Fruit fly (Drosophila melanogaster) whole organism, larva: ENCODE results near the gene Ctr1A.

Experiments
- noc ChIP-seq: fragments of 200-800 bp; sonication (Bioruptor generic); optimal IDR thresholded peaks from 3 replicates; lab custom pipeline; 2019; ENCODE audit warnings: missing biosample characterization, mild to moderate bottlenecking, missing genetic modification characterization, moderate library complexity

Gene Ctr1A

DNA sequence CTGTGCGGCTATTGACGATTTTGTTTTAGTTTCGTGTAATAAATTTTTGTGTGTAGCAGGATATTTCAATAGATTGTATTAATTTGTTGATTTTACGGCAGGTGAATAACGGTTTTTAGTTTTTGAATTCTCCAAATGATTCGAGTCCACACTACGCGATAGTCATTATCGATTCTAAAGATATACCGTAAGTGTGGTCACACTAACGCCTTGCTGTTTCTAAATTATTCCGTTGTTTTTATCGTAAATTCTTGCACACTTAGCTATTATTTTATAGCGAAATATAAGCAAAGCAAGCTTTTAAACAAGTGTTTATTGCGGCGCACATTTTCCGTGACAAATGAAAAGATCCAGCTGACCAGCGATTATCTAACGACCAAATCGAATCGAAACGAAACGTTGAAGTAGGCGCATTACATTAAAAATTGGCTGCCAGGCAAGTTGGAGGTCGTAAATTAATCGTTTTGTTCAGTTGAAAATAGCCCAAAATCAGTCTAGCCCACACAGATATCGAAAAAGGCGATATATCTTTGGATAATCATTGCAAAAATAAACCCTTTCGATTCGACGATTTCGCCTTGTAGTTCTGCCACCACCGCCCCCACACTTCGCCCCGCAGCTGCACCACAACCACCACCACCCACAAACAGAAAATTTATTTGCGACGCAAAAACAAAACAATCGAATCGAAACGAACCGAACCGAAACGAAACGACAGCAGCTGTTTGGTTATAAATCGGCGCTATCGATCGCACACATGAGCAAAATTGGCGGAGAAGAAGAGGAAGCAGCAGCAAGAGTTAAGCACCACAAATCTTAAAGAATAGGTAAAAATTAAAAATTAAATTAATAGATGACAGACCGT lies 22.4 kb downstream of the Ctr1A start, which contains the start of gene Pink1:
Gene Pink1, plus strand, starts transcription at position 164 of the 865 bp plus-strand sequence.
- no peak for TF ChIP-seq noc (tag; lab: Kevin White, UChicago)

- TF ChIP-seq noc (tag; lab: Kevin White, UChicago): no peak
These were observed 25.8 kb downstream of the Ctr1A start, which contains the start of gene CG44303 for dm6 chrX:6687267-6687666. Gene CG44303, minus strand, starts transcription at chrX:6687420.

- TF ChIP-seq noc (tag; lab: Kevin White, UChicago): no peak
These were observed 27.4 kb downstream of the Ctr1A start, which contains the start of gene CG3184 for dm6 chrX:6688620-6689400. Gene CG3184, minus strand, starts transcription at chrX:6688774.

DNA sequence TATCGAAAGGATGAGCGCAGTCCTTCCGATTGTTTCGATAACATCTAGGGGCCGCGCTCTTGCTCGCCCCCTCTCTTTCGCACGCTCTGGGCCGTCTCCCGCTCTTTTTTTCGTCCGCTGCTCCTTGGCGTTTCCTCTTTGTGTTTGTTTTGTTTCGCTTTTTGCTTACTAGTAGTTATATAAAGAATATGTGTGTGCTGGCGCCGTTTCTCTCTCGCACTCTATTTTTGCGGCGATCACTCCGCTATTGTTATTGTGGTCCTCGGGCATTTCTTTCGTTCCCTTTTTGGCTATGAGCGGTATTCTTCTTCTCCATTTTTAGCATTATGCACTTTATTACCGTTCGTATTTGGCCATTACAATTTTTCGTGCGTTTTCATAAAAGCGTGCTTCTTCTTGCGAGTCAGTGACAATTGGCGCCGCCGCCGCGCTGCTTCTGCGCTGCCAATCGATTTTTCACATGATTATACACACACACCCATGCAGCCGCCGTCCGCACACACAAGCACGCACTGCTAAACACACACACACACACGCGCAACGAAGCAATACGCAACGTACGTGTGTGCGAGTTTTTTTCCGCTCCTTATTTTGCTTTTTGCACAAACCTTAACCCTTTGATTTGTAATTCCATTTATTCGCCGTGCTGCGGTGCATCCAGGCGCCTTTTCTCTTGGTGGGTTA lies 32.8 kb downstream of the Ctr1A start:
- TF ChIP-seq noc (tag; lab: Kevin White, UChicago): peak; percentile 24

- TF ChIP-seq noc (tag; lab: Kevin White, UChicago): peak; percentile 50
These were observed 33.5 kb downstream of the Ctr1A start, which contains the start of gene CG14442 for dm6 chrX:6694979-6695388. Gene CG14442, minus strand, starts transcription at chrX:6695007.

- TF ChIP-seq noc (tag; lab: Kevin White, UChicago): peak; percentile 63
These were observed 35.0 kb downstream of the Ctr1A start for dm6 chrX:6696467-6696866.

- TF ChIP-seq noc (tag; lab: Kevin White, UChicago): peak; percentile 18
These were observed 36.9 kb downstream of the Ctr1A start, which contains the start of gene CG14440 for dm6 chrX:6698248-6698812. Gene CG14440, minus strand, starts transcription at chrX:6698567.

DNA sequence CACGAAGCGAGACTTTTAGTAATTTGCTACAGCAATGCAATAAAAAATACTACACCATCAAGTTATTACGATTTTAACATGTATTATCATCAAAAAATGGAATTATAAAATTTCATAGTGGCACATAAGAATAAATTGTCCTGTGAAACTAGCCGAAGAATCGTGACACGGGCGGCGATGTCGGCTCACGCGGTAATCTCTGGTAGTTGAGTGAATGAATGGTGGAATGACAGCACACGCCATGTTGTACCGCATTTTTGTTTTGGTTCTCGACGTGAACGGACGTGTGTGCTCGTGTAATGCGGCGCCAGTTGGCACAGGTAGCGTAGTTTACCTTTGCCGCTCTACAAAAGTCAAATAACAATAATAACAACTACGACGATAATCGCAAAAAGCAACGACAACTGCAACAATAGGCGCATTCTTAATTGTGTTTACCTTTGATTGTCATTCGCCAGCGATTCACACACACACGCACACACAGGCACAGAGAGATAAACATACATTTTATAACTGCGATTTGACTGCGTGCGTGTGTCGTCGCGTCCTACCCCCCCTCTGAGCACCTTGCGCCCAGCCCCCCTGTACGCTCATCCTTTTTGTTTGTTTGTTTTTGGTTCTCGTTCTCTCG lies 37.9 kb downstream of the Ctr1A start, which contains the start of gene CG14441:
Gene CG14441, plus strand, starts transcription at position 254 of the 631 bp plus-strand sequence.
- TF ChIP-seq noc (tag; lab: Kevin White, UChicago): peak; percentile 86

DNA sequence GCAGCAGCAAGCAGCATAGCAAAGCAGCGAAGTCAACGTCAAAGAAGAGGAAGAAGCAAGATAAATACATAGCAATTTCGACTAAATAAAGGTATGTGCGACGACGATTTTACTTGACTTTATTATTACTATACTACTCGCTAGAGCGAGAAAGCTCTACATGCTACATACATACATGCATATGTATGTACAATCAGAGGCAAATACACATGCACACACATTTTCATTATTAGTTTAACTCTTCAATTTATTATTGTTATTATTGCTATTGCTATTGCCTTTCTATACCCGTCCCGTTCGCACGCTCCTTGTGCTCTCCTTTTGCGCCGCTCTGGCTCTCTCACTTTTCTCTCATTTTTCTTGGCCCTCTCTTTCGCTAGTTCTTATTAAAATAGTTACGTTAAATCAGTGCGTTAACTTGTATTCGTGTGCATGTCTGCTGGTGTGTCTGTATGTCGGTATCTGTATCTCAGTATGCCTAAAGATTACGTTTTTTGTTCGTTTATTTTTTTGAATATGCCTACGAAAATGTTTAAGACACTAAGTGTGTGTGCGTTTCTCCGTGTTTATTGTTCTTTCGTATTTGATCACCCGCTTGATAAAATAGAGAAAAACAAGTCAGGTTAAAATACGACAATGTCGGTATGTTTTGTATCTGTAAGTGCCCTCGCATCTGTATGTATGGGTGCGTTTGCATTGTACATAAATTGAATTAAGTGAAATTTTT lies 39.0 kb downstream of the Ctr1A start:
- TF ChIP-seq noc (tag; lab: Kevin White, UChicago): no peak

dm6 chrX:6700990-6701530 lies 39.6 kb downstream of the Ctr1A start:
- TF ChIP-seq noc (tag; lab: Kevin White, UChicago): no peak

- TF ChIP-seq noc (tag; lab: Kevin White, UChicago): no peak
These were observed 40.6 kb downstream of the Ctr1A start for dm6 chrX:6702028-6702433.

DNA sequence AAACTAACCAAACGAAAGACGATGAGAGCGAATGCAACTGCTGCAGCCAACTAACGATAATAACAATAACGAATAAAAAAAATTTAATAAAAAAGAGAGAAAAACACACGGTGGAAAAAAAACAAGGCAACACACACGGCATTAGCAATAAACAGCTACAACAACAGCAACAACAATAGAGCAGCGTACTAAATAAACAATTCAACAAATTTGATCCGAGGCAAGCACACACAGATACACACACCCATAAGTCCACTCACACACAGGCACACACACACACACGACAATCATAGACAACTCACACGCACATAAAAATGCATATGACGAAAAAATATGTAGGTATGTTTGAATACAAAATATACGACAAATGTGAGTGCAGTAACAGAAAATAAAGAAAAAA lies 41.1 kb downstream of the Ctr1A start:
- TF ChIP-seq noc (tag; lab: Kevin White, UChicago): no peak

DNA sequence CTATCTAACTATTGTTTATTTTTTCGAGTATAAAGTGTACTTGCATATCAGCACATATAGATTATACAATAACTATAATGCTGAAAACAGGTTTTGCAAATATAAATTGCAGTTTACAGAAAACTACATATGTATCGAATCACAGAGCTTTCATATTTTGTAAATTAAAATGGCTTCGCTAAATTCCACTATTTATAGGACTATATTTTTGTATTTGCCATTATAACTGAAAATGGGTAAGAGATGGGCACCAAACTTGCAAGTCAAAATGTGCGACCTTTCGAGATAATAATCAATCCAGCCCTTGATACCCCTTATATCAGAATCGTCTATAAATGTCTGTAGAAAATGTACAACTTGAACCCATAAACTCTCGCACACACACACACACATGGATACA lies 41.8 kb downstream of the Ctr1A start:
- TF ChIP-seq noc (tag; lab: Kevin White, UChicago): no peak

- TF ChIP-seq noc (tag; lab: Kevin White, UChicago): no peak
These were observed 42.5 kb downstream of the Ctr1A start for dm6 chrX:6703957-6704356.
